Fruit fly (Drosophila melanogaster) whole organism, adult: ENCODE measurements around the gene PlexB.

Experiments
- CG14711 ChIP-seq: fragments of 200-800 bp; sonication (Bioruptor generic); optimal IDR thresholded peaks from 2 replicates; lab custom pipeline; 2018; ENCODE audit warnings: missing biosample characterization, mild to moderate bottlenecking, missing genetic modification characterization, moderate library complexity
- CG33017 ChIP-seq: fragments of 200-800 bp; sonication (Bioruptor generic); optimal IDR thresholded peaks from 2 replicates; lab custom pipeline; 2018; ENCODE audit warnings: missing biosample characterization, mild to moderate bottlenecking, missing genetic modification characterization, moderate library complexity
- CG7045 ChIP-seq: fragments of 200-800 bp; sonication (Bioruptor generic); optimal IDR thresholded peaks from 2 replicates; lab custom pipeline; 2017; ENCODE audit warnings: missing biosample characterization, mild to moderate bottlenecking, missing genetic modification characterization
- cic ChIP-seq: fragments of 200-800 bp; sonication (Bioruptor generic); optimal IDR thresholded peaks from 2 replicates; lab custom pipeline; 2017; ENCODE audit warnings: missing biosample characterization, mild to moderate bottlenecking, missing genetic modification characterization, moderate library complexity
- toe ChIP-seq: fragments of 200-800 bp; sonication (Bioruptor generic); optimal IDR thresholded peaks from 2 replicates; lab custom pipeline; 2016; ENCODE audit warnings: missing biosample characterization, missing genetic modification characterization

- TF ChIP-seq cic (GFP tag; lab: Kevin White, UChicago) (peak; percentile 67), CG33017 (tag; lab: Kevin White, UChicago) (no peak), toe (GFP tag; lab: Kevin White, UChicago) (no peak), CG14711 (tag; lab: Kevin White, UChicago) (peak; percentile 12), CG7045 (GFP tag; lab: Kevin White, UChicago) (no peak)
Measured at dm6 chr4:68949-69742, 25.6 kb upstream of the PlexB start, which contains the start of gene pan.
